Worm (Caenorhabditis elegans): ENCODE data around the gene R05F9.9.
"Not testable (repeated sequence)": the region's sequence is repeated elsewhere in the genome, so short reads cannot be mapped to it uniquely, and the experiment has no call there.

- TF ChIP-seq pqm-1 (tag; optimal IDR thresholded peaks at IDR 0.05); pha-4 (tag; optimal IDR thresholded peaks at IDR 0.05); tbx-2 (tag; optimal IDR thresholded peaks at IDR 0.05); ahr-1 (tag; optimal IDR thresholded peaks at IDR 0.05); hlh-13 (GFP tag; optimal IDR thresholded peaks at IDR 0.05); sox-2 (GFP tag; IDR thresholded peaks at IDR 0.05); pag-3 (tag; optimal IDR thresholded peaks at IDR 0.05; ENCODE audit: borderline replicate concordance); nhr-11 (tag; optimal IDR thresholded peaks at IDR 0.05); dmd-4 (tag; optimal IDR thresholded peaks at IDR 0.05; ENCODE audit: borderline replicate concordance); nfya-1 (tag; optimal IDR thresholded peaks at IDR 0.05); T23F11.4 (GFP tag; optimal IDR thresholded peaks at IDR 0.05); ttx-3 (tag; optimal IDR thresholded peaks at IDR 0.05); dve-1 (tag; optimal IDR thresholded peaks at IDR 0.05); ref-2 (tag; optimal IDR thresholded peaks at IDR 0.05): not testable (repeated sequence)
Measured at ce11 chrII:4903696-4904095, 1.8 kb upstream of the R05F9.9 start, which contains the start of gene sgt-1.

Data from whole organism, late embryonic.